Worm (Caenorhabditis elegans) whole organism, L2 larva: ENCODE measurements around the gene uggt-1.

Experiments
- mbf-1 ChIP-seq: sonication (generic microtip); optimal IDR thresholded peaks from 2 replicates; lab custom pipeline; 2017; ENCODE audit warnings: missing biosample characterization, missing genetic modification characterization
- nhr-11 ChIP-seq: fragments of 150-350 bp; optimal IDR thresholded peaks from 2 replicates; lab custom pipeline; 2014; ENCODE audit warnings: missing biosample characterization, missing genetic modification characterization
- unc-62 ChIP-seq: fragments of 150-350 bp; optimal IDR thresholded peaks from 2 replicates; lab custom pipeline; 2014; ENCODE audit warnings: missing biosample characterization, missing genetic modification reagents, missing genetic modification characterization

DNA sequence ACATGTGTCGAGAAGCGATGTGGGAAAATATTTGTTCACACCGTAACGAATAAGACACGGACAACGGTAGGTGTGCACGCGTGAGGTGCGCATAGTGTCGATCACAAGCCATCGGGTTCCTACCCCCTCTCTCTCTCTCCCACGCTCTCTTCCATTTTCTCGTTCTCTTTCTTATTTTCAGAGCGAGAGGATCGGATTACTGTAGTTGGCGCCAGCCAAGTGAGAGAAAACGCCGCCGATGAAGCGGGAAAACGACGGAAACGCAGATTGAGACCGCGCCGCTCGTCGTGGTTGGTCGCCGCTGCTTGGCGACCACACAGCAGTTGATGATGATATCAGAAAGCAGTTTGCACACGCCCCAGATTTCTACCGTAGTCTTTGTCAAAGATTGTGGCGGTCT, 36.4 kb downstream of the uggt-1 start:
- TF ChIP-seq nhr-11 (tag; lab: Kevin White, UChicago): no peak
- TF ChIP-seq unc-62: no peak
- no peak for TF ChIP-seq mbf-1 (tag; lab: Kevin White, UChicago)
